Worm (Caenorhabditis elegans) whole organism, midembryonic: ENCODE data around the gene col-36.

Source experiments
- T22C8.4 ChIP-seq: fragments of 200-800 bp; sonication (Bioruptor generic); IDR thresholded peaks from 2 replicates; pipeline ENCODE4 v1.3.6; 2022; ENCODE audit warnings: missing genetic modification characterization, missing compliant biosample characterization
- flt-1 ChIP-seq: fragments of 200-800 bp; sonication (Bioruptor generic); IDR thresholded peaks from 2 replicates; pipeline ENCODE4 v1.3.6; 2022; ENCODE audit warnings: missing genetic modification characterization, missing compliant biosample characterization
- klf-2 ChIP-seq: fragments of 200-800 bp; sonication (Bioruptor generic); conservative IDR thresholded peaks from 2 replicates; pipeline ENCODE4 v1.3.6; 2022; ENCODE audit warnings: missing genetic modification reagents, missing genetic modification characterization, missing compliant biosample characterization
- tab-1 ChIP-seq: fragments of 200-800 bp; sonication (Bioruptor generic); IDR thresholded peaks from 2 replicates; pipeline ENCODE4 v1.3.6; 2022; ENCODE audit warnings: missing genetic modification characterization, missing compliant biosample characterization
- ztf-23 ChIP-seq: fragments of 200-800 bp; sonication (Bioruptor generic); IDR thresholded peaks from 2 replicates; pipeline ENCODE4 v1.3.6; 2022; ENCODE audit warnings: missing genetic modification reagents, missing genetic modification characterization, missing compliant biosample characterization
- ztf-29 ChIP-seq: fragments of 200-800 bp; sonication (Bioruptor generic); IDR thresholded peaks from 2 replicates; pipeline ENCODE4 v1.3.6; 2022; ENCODE audit warnings: missing genetic modification reagents, missing genetic modification characterization, missing compliant biosample characterization

ce11 chrII:7195541-7195940 lies 26.9 kb upstream of the col-36 start, which contains the start of gene acdh-12:
- TF ChIP-seq flt-1 (GFP tag; lab: Robert Waterston, UW) (no peak), T22C8.4 (GFP tag; lab: Robert Waterston, UW) (no peak), tab-1 (GFP tag; lab: Robert Waterston, UW) (no peak), ztf-29 (no peak), klf-2 (GFP tag; lab: Robert Waterston, UW) (no peak), ztf-23 (GFP tag; lab: Robert Waterston, UW) (no peak)
